Fruit fly (Drosophila melanogaster) whole organism, wandering third instar larva: Measurements from ENCODE around the gene frc.

ENCODE experiments used
- Abd-B ChIP-seq: fragments of >200 bp; optimal IDR thresholded peaks from 2 replicates; lab custom pipeline; 2017; ENCODE audit warnings: missing biosample characterization, missing genetic modification characterization
- CG32264 ChIP-seq: fragments of 200-800 bp; sonication (Bioruptor generic); optimal IDR thresholded peaks from 2 replicates; lab custom pipeline; 2016; ENCODE audit warnings: missing biosample characterization, missing genetic modification characterization
- CG9705 ChIP-seq: fragments of 200-800 bp; sonication (Bioruptor generic); optimal IDR thresholded peaks from 2 replicates; lab custom pipeline; 2018; ENCODE audit warnings: missing biosample characterization, mild to moderate bottlenecking, missing genetic modification characterization
- CrebA ChIP-seq: fragments of 200-800 bp; sonication (Bioruptor generic); optimal IDR thresholded peaks from 2 replicates; lab custom pipeline; 2016; ENCODE audit warnings: missing biosample characterization, mild to moderate bottlenecking, missing genetic modification characterization, borderline replicate concordance
- Dfd ChIP-seq: fragments of >200 bp; optimal IDR thresholded peaks from 2 replicates; lab custom pipeline; 2017; ENCODE audit warnings: missing biosample characterization, missing genetic modification characterization
- Dif ChIP-seq: fragments of 200-275, 200-300 bp; sonication (Bioruptor generic); optimal IDR thresholded peaks from 2 replicates; lab custom pipeline; 2018; ENCODE audit warnings: missing biosample characterization, missing genetic modification characterization; ENCODE audit not compliant: partially characterized antibody
- GATAd ChIP-seq: sonication (Bioruptor generic); optimal IDR thresholded peaks from 2 replicates; lab custom pipeline; 2016; ENCODE audit warnings: missing biosample characterization, missing genetic modification characterization
- HLH106 ChIP-seq: fragments of 200-800 bp; optimal IDR thresholded peaks from 3 replicates; lab custom pipeline; 2019; ENCODE audit warnings: missing biosample characterization, mild to moderate bottlenecking, missing genetic modification characterization, moderate library complexity
- Hnf4 ChIP-seq: fragments of 200-800 bp; sonication (Bioruptor generic); optimal IDR thresholded peaks from 2 replicates; lab custom pipeline; 2016; ENCODE audit warnings: missing biosample characterization, mild to moderate bottlenecking, missing genetic modification characterization
- Hr78 ChIP-seq: fragments of >200 bp; optimal IDR thresholded peaks from 2 replicates; lab custom pipeline; 2017; ENCODE audit warnings: missing biosample characterization, missing genetic modification characterization
- Hr83 ChIP-seq: fragments of 200-300 bp; sonication (Bioruptor generic); optimal IDR thresholded peaks from 2 replicates; lab custom pipeline; 2016; ENCODE audit warnings: missing biosample characterization, mild to moderate bottlenecking, missing genetic modification characterization, moderate library complexity; ENCODE audit not compliant: poor library complexity, severe bottlenecking
- Jra ChIP-seq: sonication (Bioruptor generic); optimal IDR thresholded peaks from 2 replicates; lab custom pipeline; 2016; ENCODE audit warnings: missing biosample characterization, missing genetic modification characterization
- Mio ChIP-seq: sonication (Bioruptor generic); optimal IDR thresholded peaks from 2 replicates; lab custom pipeline; 2016; ENCODE audit warnings: missing biosample characterization, missing genetic modification characterization
- Myc ChIP-seq: fragments of >200 bp; optimal IDR thresholded peaks from 2 replicates; lab custom pipeline; 2017
- N ChIP-seq: fragments of >200 bp; optimal IDR thresholded peaks from 2 replicates; lab custom pipeline; 2018; ENCODE audit warnings: missing biosample characterization, missing external identifiers, missing genetic modification characterization
- OdsH ChIP-seq: fragments of 200-800 bp; sonication (Bioruptor generic); optimal IDR thresholded peaks from 2 replicates; lab custom pipeline; 2016; ENCODE audit warnings: missing biosample characterization, mild to moderate bottlenecking, missing genetic modification characterization
- Rel ChIP-seq, 2 experiments: fragments of 200-800 bp; sonication (Bioruptor generic) in 1 of 2; optimal IDR thresholded peaks; 2 replicates in 1 of 2; 3 replicates in 1 of 2; lab custom pipeline; 2016 to 2019; ENCODE audit warnings: mild to moderate bottlenecking in 2 of 2, missing biosample characterization in 2 of 2, missing genetic modification characterization in 2 of 2, moderate library complexity in 1 of 2
- Sp1 ChIP-seq: fragments of 200-800 bp; sonication (Bioruptor generic); optimal IDR thresholded peaks from 3 replicates; lab custom pipeline; 2019; ENCODE audit warnings: missing biosample characterization, mild to moderate bottlenecking, missing genetic modification characterization, moderate library complexity
- Vsx2 ChIP-seq: fragments of 200-300, 225-300 bp; sonication (Bioruptor generic); optimal IDR thresholded peaks from 2 replicates; lab custom pipeline; 2018; ENCODE audit warnings: missing biosample characterization, missing genetic modification characterization; ENCODE audit not compliant: partially characterized antibody
- br ChIP-seq: fragments of 200-800 bp; sonication (Bioruptor generic); optimal IDR thresholded peaks from 2 replicates; lab custom pipeline; 2016; ENCODE audit warnings: missing biosample characterization, missing genetic modification characterization
- brk ChIP-seq: fragments of 200-800 bp; sonication (Bioruptor generic); optimal IDR thresholded peaks from 2 replicates; lab custom pipeline; 2016; ENCODE audit warnings: missing biosample characterization, mild to moderate bottlenecking, missing genetic modification characterization
- dl ChIP-seq, 2 experiments: fragments of 175-275, 200-275 bp in 1 of 2; fragments of 200-275 bp in 1 of 2; sonication (Bioruptor generic); optimal IDR thresholded peaks; lab custom pipeline; 2018; ENCODE audit warnings: mild to moderate bottlenecking in 2 of 2, missing biosample characterization in 2 of 2, missing genetic modification characterization in 2 of 2, moderate library complexity in 2 of 2; ENCODE audit not compliant: partially characterized antibody in 2 of 2, insufficient read depth in 1 of 2
- dmrt93B ChIP-seq: fragments of 200-800 bp; sonication (Bioruptor generic); optimal IDR thresholded peaks from 2 replicates; lab custom pipeline; 2018; ENCODE audit warnings: missing biosample characterization, mild to moderate bottlenecking, missing genetic modification characterization
- dsf ChIP-seq: sonication (Bioruptor generic); optimal IDR thresholded peaks from 2 replicates; lab custom pipeline; 2016; ENCODE audit warnings: missing biosample characterization, missing genetic modification characterization, borderline replicate concordance
- ey ChIP-seq: fragments of 200-800 bp; sonication (Bioruptor generic); optimal IDR thresholded peaks from 2 replicates; lab custom pipeline; 2016; ENCODE audit warnings: missing biosample characterization, missing genetic modification characterization
- foxo ChIP-seq, 2 experiments: fragments of 200-800 bp; sonication (Bioruptor generic); optimal IDR thresholded peaks; 2 replicates in 1 of 2; 3 replicates in 1 of 2; lab custom pipeline; 2016 to 2017; ENCODE audit warnings: missing biosample characterization in 2 of 2, missing genetic modification characterization in 2 of 2
- fru ChIP-seq: fragments of 200-800 bp; sonication (Bioruptor generic); optimal IDR thresholded peaks from 3 replicates; lab custom pipeline; 2016; ENCODE audit warnings: missing biosample characterization, mild to moderate bottlenecking, missing genetic modification characterization
- h ChIP-seq: fragments of 200-800 bp; sonication (Bioruptor generic); optimal IDR thresholded peaks from 3 replicates; lab custom pipeline; 2016; ENCODE audit warnings: missing biosample characterization, mild to moderate bottlenecking, missing genetic modification characterization
- jim ChIP-seq: fragments of 175-275, 200-325 bp; sonication (Bioruptor generic); optimal IDR thresholded peaks from 2 replicates; lab custom pipeline; 2016; ENCODE audit warnings: missing biosample characterization, mild to moderate bottlenecking, missing genetic modification characterization
- lola ChIP-seq: fragments of >200 bp; optimal IDR thresholded peaks from 2 replicates; lab custom pipeline; 2017; ENCODE audit warnings: missing biosample characterization, missing genetic modification characterization
- pan ChIP-seq: fragments of >200 bp; optimal IDR thresholded peaks from 2 replicates; lab custom pipeline; 2017
- psq ChIP-seq: fragments of 200-800 bp; sonication (Bioruptor generic); optimal IDR thresholded peaks from 3 replicates; lab custom pipeline; 2017; ENCODE audit warnings: missing biosample characterization, mild to moderate bottlenecking, missing genetic modification characterization, moderate library complexity
- rgr ChIP-seq: fragments of 200-800 bp; sonication (Bioruptor generic); optimal IDR thresholded peaks from 3 replicates; lab custom pipeline; 2016; ENCODE audit warnings: missing biosample characterization, mild to moderate bottlenecking, missing genetic modification characterization
- sage ChIP-seq: fragments of 200-800 bp; sonication (Bioruptor generic); optimal IDR thresholded peaks from 2 replicates; lab custom pipeline; 2016; ENCODE audit warnings: missing biosample characterization, mild to moderate bottlenecking, missing genetic modification characterization
- sv ChIP-seq: fragments of 200-800 bp; sonication (Bioruptor generic); optimal IDR thresholded peaks from 3 replicates; lab custom pipeline; 2016; ENCODE audit warnings: missing biosample characterization, missing genetic modification characterization
- tai ChIP-seq: sonication (Bioruptor generic); optimal IDR thresholded peaks from 2 replicates; lab custom pipeline; 2016; ENCODE audit warnings: missing biosample characterization, missing genetic modification characterization
- usp ChIP-seq: fragments of >200 bp; optimal IDR thresholded peaks from 2 replicates; lab custom pipeline; 2017; ENCODE audit warnings: missing biosample characterization, missing genetic modification characterization
- woc ChIP-seq: sonication (Bioruptor generic); optimal IDR thresholded peaks from 2 replicates; lab custom pipeline; 2016; ENCODE audit warnings: missing biosample characterization, mild to moderate bottlenecking, missing genetic modification characterization

Gene frc

dm6 chr3L:17430957-17431585, 1.9 kb downstream of the frc start:
- TF ChIP-seq Vsx2 (GFP tag; lab: Kevin White, UChicago) (no peak), jim (GFP tag; lab: Kevin White, UChicago) (no peak), woc (GFP tag; lab: Kevin White, UChicago) (peak; percentile 20), Jra (GFP tag; lab: Kevin White, UChicago) (no peak), rgr (GFP tag; lab: Kevin White, UChicago) (no peak), fru (GFP tag; lab: Kevin White, UChicago) (peak; percentile 47), ey (GFP tag; lab: Kevin White, UChicago) (peak; percentile 22), Hr78 (GFP tag; lab: Kevin White, UChicago) (no peak), brk (GFP tag; lab: Kevin White, UChicago) (no peak), Dfd (no peak), h (GFP tag; lab: Kevin White, UChicago) (peak; percentile 5), N (GFP tag; lab: Kevin White, UChicago) (no peak), dsf (no peak), GATAd (GFP tag; lab: Kevin White, UChicago) (no peak), CG32264 (GFP tag; lab: Kevin White, UChicago) (peak; percentile 21), foxo (GFP tag; optimal IDR thresholded peaks at IDR 0.05; lab: Kevin White, UChicago) (peak in 1 of 2 experiments; percentile 33), br (GFP tag; lab: Kevin White, UChicago) (peak; percentile 14), pan (no peak)

dm6 chr3L:17430390-17430789, 2.6 kb downstream of the frc start:
- TF ChIP-seq GATAd (GFP tag; lab: Kevin White, UChicago), result no peak
- TF ChIP-seq h (GFP tag; lab: Kevin White, UChicago), result peak; percentile 1
- TF ChIP-seq CG32264 (GFP tag; lab: Kevin White, UChicago), result no peak
- no peak for TF ChIP-seq OdsH (GFP tag; lab: Kevin White, UChicago)
- no peak for TF ChIP-seq Hnf4 (GFP tag; lab: Kevin White, UChicago)
- no peak for TF ChIP-seq CrebA
- TF ChIP-seq tai (GFP tag; lab: Kevin White, UChicago), result no peak
- no peak for TF ChIP-seq Abd-B (GFP tag; lab: Kevin White, UChicago)
- no peak for TF ChIP-seq dsf
- TF ChIP-seq usp, result no peak
- TF ChIP-seq brk (GFP tag; lab: Kevin White, UChicago), result no peak
- TF ChIP-seq Dfd, result no peak
- no peak for TF ChIP-seq fru (GFP tag; lab: Kevin White, UChicago)
- TF ChIP-seq N (GFP tag; lab: Kevin White, UChicago), result no peak
- no peak for TF ChIP-seq Sp1
- TF ChIP-seq Hr78 (GFP tag; lab: Kevin White, UChicago), result no peak
- TF ChIP-seq Rel (GFP tag; optimal IDR thresholded peaks at IDR 0.05; lab: Kevin White, UChicago), result no peak
- TF ChIP-seq Rel (tag; optimal IDR thresholded peaks at IDR 0.05; lab: Kevin White, UChicago), result no peak
- no peak for TF ChIP-seq sv (GFP tag; lab: Kevin White, UChicago)
- no peak for TF ChIP-seq pan
- no peak for TF ChIP-seq CG9705 (GFP tag; lab: Kevin White, UChicago)
- peak in 1 of 2 experiments; percentile 44 for TF ChIP-seq dl (GFP tag; optimal IDR thresholded peaks at IDR 0.05; lab: Kevin White, UChicago; ENCODE audit: insufficient read depth in 1 of 2, partially characterized antibody in 2 of 2)
- TF ChIP-seq br (GFP tag; lab: Kevin White, UChicago), result peak; percentile 6
- no peak for TF ChIP-seq HLH106 (tag; lab: Kevin White, UChicago)
- no peak for TF ChIP-seq foxo (GFP tag; optimal IDR thresholded peaks at IDR 0.05; lab: Kevin White, UChicago)
- TF ChIP-seq Myc (lab: Kevin White, UChicago), result no peak
- TF ChIP-seq jim (GFP tag; lab: Kevin White, UChicago), result no peak
- no peak for TF ChIP-seq rgr (GFP tag; lab: Kevin White, UChicago)
- peak; percentile 80 for TF ChIP-seq Dif
- no peak for TF ChIP-seq Hr83
- no peak for TF ChIP-seq Mio (GFP tag; lab: Kevin White, UChicago)
- TF ChIP-seq Jra (GFP tag; lab: Kevin White, UChicago), result peak; percentile 48
- TF ChIP-seq woc (GFP tag; lab: Kevin White, UChicago), result no peak
- TF ChIP-seq psq, result no peak

DNA sequence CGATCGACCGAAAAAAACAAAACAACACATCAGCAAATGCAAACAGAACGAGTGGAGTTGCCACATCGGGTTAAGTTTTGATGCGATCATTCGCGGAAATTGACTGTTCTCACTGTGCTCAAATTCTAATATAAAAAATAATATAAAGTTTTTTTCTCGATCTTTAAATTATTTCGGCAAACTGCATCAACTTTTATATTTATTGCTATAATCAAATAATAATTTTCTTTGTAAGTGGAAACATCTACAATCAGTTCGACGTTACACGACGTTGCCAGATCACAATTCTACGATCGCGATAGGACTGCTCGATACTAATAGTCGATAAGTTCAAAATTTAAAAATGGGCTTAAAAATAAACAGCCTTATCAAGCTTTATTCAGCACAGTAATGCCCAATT, 4.2 kb downstream of the frc start, which contains the start of gene Gorab:
Gene Gorab (minus strand): TSS at position 58 of the 400 bp plus-strand sequence.
- TF ChIP-seq Abd-B (GFP tag; lab: Kevin White, UChicago), result no peak
- no peak for TF ChIP-seq CrebA
- peak; percentile 84 for TF ChIP-seq OdsH (GFP tag; lab: Kevin White, UChicago)
- no peak for TF ChIP-seq lola (GFP tag; lab: Kevin White, UChicago)
- TF ChIP-seq sv (GFP tag; lab: Kevin White, UChicago), result peak; percentile 87
- TF ChIP-seq fru (GFP tag; lab: Kevin White, UChicago), result peak; percentile 80
- no peak for TF ChIP-seq dl (GFP tag; optimal IDR thresholded peaks at IDR 0.05; lab: Kevin White, UChicago; ENCODE audit: insufficient read depth in 1 of 2, partially characterized antibody in 2 of 2)
- no peak for TF ChIP-seq Dif
- TF ChIP-seq Sp1, result peak; percentile 72
- TF ChIP-seq Hnf4 (GFP tag; lab: Kevin White, UChicago), result peak; percentile 88
- TF ChIP-seq Rel (GFP tag; optimal IDR thresholded peaks at IDR 0.05; lab: Kevin White, UChicago), result no peak
- TF ChIP-seq Rel (tag; optimal IDR thresholded peaks at IDR 0.05; lab: Kevin White, UChicago), result peak; percentile 59
- TF ChIP-seq Vsx2 (GFP tag; lab: Kevin White, UChicago), result no peak
- peak; percentile 92 for TF ChIP-seq h (GFP tag; lab: Kevin White, UChicago)
- TF ChIP-seq dmrt93B (GFP tag; lab: Kevin White, UChicago), result peak; percentile 87
- peak; percentile 87 for TF ChIP-seq ey (GFP tag; lab: Kevin White, UChicago)
- peak; percentile 74 for TF ChIP-seq Hr83
- peak; percentile 74 for TF ChIP-seq brk (GFP tag; lab: Kevin White, UChicago)
- peak; percentile 74 for TF ChIP-seq br (GFP tag; lab: Kevin White, UChicago)
- no peak for TF ChIP-seq N (GFP tag; lab: Kevin White, UChicago)
- TF ChIP-seq woc (GFP tag; lab: Kevin White, UChicago), result peak; percentile 70
- TF ChIP-seq HLH106 (tag; lab: Kevin White, UChicago), result peak; percentile 92
- TF ChIP-seq psq, result peak; percentile 78
- TF ChIP-seq jim (GFP tag; lab: Kevin White, UChicago), result peak; percentile 50
- peak; percentile 67 for TF ChIP-seq CG9705 (GFP tag; lab: Kevin White, UChicago)
- TF ChIP-seq Jra (GFP tag; lab: Kevin White, UChicago), result peak; percentile 56
- TF ChIP-seq GATAd (GFP tag; lab: Kevin White, UChicago), result peak; percentile 67
- no peak for TF ChIP-seq tai (GFP tag; lab: Kevin White, UChicago)
- no peak for TF ChIP-seq Dfd
- peak; percentile 77 for TF ChIP-seq sage
